Fruit fly (Drosophila melanogaster) whole organism, wandering third instar larva: Measurements from ENCODE around the gene PNUTS.

Experiments
- Abd-B ChIP-seq: fragments of >200 bp; optimal IDR thresholded peaks from 2 replicates; lab custom pipeline; 2017; ENCODE audit warnings: missing biosample characterization, missing genetic modification characterization
- CG32264 ChIP-seq: fragments of 200-800 bp; sonication (Bioruptor generic); optimal IDR thresholded peaks from 2 replicates; lab custom pipeline; 2016; ENCODE audit warnings: missing biosample characterization, missing genetic modification characterization
- CG9705 ChIP-seq: fragments of 200-800 bp; sonication (Bioruptor generic); optimal IDR thresholded peaks from 2 replicates; lab custom pipeline; 2018; ENCODE audit warnings: missing biosample characterization, mild to moderate bottlenecking, missing genetic modification characterization
- CrebA ChIP-seq: fragments of 200-800 bp; sonication (Bioruptor generic); optimal IDR thresholded peaks from 2 replicates; lab custom pipeline; 2016; ENCODE audit warnings: missing biosample characterization, mild to moderate bottlenecking, missing genetic modification characterization, borderline replicate concordance
- Dfd ChIP-seq: fragments of >200 bp; optimal IDR thresholded peaks from 2 replicates; lab custom pipeline; 2017; ENCODE audit warnings: missing biosample characterization, missing genetic modification characterization
- Dif ChIP-seq: fragments of 200-275, 200-300 bp; sonication (Bioruptor generic); optimal IDR thresholded peaks from 2 replicates; lab custom pipeline; 2018; ENCODE audit warnings: missing biosample characterization, missing genetic modification characterization; ENCODE audit not compliant: partially characterized antibody
- HLH106 ChIP-seq: fragments of 200-800 bp; optimal IDR thresholded peaks from 3 replicates; lab custom pipeline; 2019; ENCODE audit warnings: missing biosample characterization, mild to moderate bottlenecking, missing genetic modification characterization, moderate library complexity
- Hnf4 ChIP-seq: fragments of 200-800 bp; sonication (Bioruptor generic); optimal IDR thresholded peaks from 2 replicates; lab custom pipeline; 2016; ENCODE audit warnings: missing biosample characterization, mild to moderate bottlenecking, missing genetic modification characterization
- Hr78 ChIP-seq: fragments of >200 bp; optimal IDR thresholded peaks from 2 replicates; lab custom pipeline; 2017; ENCODE audit warnings: missing biosample characterization, missing genetic modification characterization
- Hr83 ChIP-seq: fragments of 200-300 bp; sonication (Bioruptor generic); optimal IDR thresholded peaks from 2 replicates; lab custom pipeline; 2016; ENCODE audit warnings: missing biosample characterization, mild to moderate bottlenecking, missing genetic modification characterization, moderate library complexity; ENCODE audit not compliant: poor library complexity, severe bottlenecking
- Jra ChIP-seq: sonication (Bioruptor generic); optimal IDR thresholded peaks from 2 replicates; lab custom pipeline; 2016; ENCODE audit warnings: missing biosample characterization, missing genetic modification characterization
- Myc ChIP-seq: fragments of >200 bp; optimal IDR thresholded peaks from 2 replicates; lab custom pipeline; 2017
- OdsH ChIP-seq: fragments of 200-800 bp; sonication (Bioruptor generic); optimal IDR thresholded peaks from 2 replicates; lab custom pipeline; 2016; ENCODE audit warnings: missing biosample characterization, mild to moderate bottlenecking, missing genetic modification characterization
- Rel ChIP-seq, 2 experiments: fragments of 200-800 bp; sonication (Bioruptor generic) in 1 of 2; optimal IDR thresholded peaks; 2 replicates in 1 of 2; 3 replicates in 1 of 2; lab custom pipeline; 2016 to 2019; ENCODE audit warnings: mild to moderate bottlenecking in 2 of 2, missing biosample characterization in 2 of 2, missing genetic modification characterization in 2 of 2, moderate library complexity in 1 of 2
- Sp1 ChIP-seq: fragments of 200-800 bp; sonication (Bioruptor generic); optimal IDR thresholded peaks from 3 replicates; lab custom pipeline; 2019; ENCODE audit warnings: missing biosample characterization, mild to moderate bottlenecking, missing genetic modification characterization, moderate library complexity
- Vsx2 ChIP-seq: fragments of 200-300, 225-300 bp; sonication (Bioruptor generic); optimal IDR thresholded peaks from 2 replicates; lab custom pipeline; 2018; ENCODE audit warnings: missing biosample characterization, missing genetic modification characterization; ENCODE audit not compliant: partially characterized antibody
- br ChIP-seq: fragments of 200-800 bp; sonication (Bioruptor generic); optimal IDR thresholded peaks from 2 replicates; lab custom pipeline; 2016; ENCODE audit warnings: missing biosample characterization, missing genetic modification characterization
- brk ChIP-seq: fragments of 200-800 bp; sonication (Bioruptor generic); optimal IDR thresholded peaks from 2 replicates; lab custom pipeline; 2016; ENCODE audit warnings: missing biosample characterization, mild to moderate bottlenecking, missing genetic modification characterization
- dl ChIP-seq, 2 experiments: fragments of 175-275, 200-275 bp in 1 of 2; fragments of 200-275 bp in 1 of 2; sonication (Bioruptor generic); optimal IDR thresholded peaks; lab custom pipeline; 2018; ENCODE audit warnings: mild to moderate bottlenecking in 2 of 2, missing biosample characterization in 2 of 2, missing genetic modification characterization in 2 of 2, moderate library complexity in 2 of 2; ENCODE audit not compliant: partially characterized antibody in 2 of 2, insufficient read depth in 1 of 2
- dmrt93B ChIP-seq: fragments of 200-800 bp; sonication (Bioruptor generic); optimal IDR thresholded peaks from 2 replicates; lab custom pipeline; 2018; ENCODE audit warnings: missing biosample characterization, mild to moderate bottlenecking, missing genetic modification characterization
- dsf ChIP-seq: sonication (Bioruptor generic); optimal IDR thresholded peaks from 2 replicates; lab custom pipeline; 2016; ENCODE audit warnings: missing biosample characterization, missing genetic modification characterization, borderline replicate concordance
- ey ChIP-seq: fragments of 200-800 bp; sonication (Bioruptor generic); optimal IDR thresholded peaks from 2 replicates; lab custom pipeline; 2016; ENCODE audit warnings: missing biosample characterization, missing genetic modification characterization
- foxo ChIP-seq, 2 experiments: fragments of 200-800 bp; sonication (Bioruptor generic); optimal IDR thresholded peaks; 2 replicates in 1 of 2; 3 replicates in 1 of 2; lab custom pipeline; 2016 to 2017; ENCODE audit warnings: missing biosample characterization in 2 of 2, missing genetic modification characterization in 2 of 2
- fru ChIP-seq: fragments of 200-800 bp; sonication (Bioruptor generic); optimal IDR thresholded peaks from 3 replicates; lab custom pipeline; 2016; ENCODE audit warnings: missing biosample characterization, mild to moderate bottlenecking, missing genetic modification characterization
- h ChIP-seq: fragments of 200-800 bp; sonication (Bioruptor generic); optimal IDR thresholded peaks from 3 replicates; lab custom pipeline; 2016; ENCODE audit warnings: missing biosample characterization, mild to moderate bottlenecking, missing genetic modification characterization
- jim ChIP-seq: fragments of 175-275, 200-325 bp; sonication (Bioruptor generic); optimal IDR thresholded peaks from 2 replicates; lab custom pipeline; 2016; ENCODE audit warnings: missing biosample characterization, mild to moderate bottlenecking, missing genetic modification characterization
- lola ChIP-seq: fragments of >200 bp; optimal IDR thresholded peaks from 2 replicates; lab custom pipeline; 2017; ENCODE audit warnings: missing biosample characterization, missing genetic modification characterization
- pan ChIP-seq: fragments of >200 bp; optimal IDR thresholded peaks from 2 replicates; lab custom pipeline; 2017
- psq ChIP-seq: fragments of 200-800 bp; sonication (Bioruptor generic); optimal IDR thresholded peaks from 3 replicates; lab custom pipeline; 2017; ENCODE audit warnings: missing biosample characterization, mild to moderate bottlenecking, missing genetic modification characterization, moderate library complexity
- rgr ChIP-seq: fragments of 200-800 bp; sonication (Bioruptor generic); optimal IDR thresholded peaks from 3 replicates; lab custom pipeline; 2016; ENCODE audit warnings: missing biosample characterization, mild to moderate bottlenecking, missing genetic modification characterization
- sage ChIP-seq: fragments of 200-800 bp; sonication (Bioruptor generic); optimal IDR thresholded peaks from 2 replicates; lab custom pipeline; 2016; ENCODE audit warnings: missing biosample characterization, mild to moderate bottlenecking, missing genetic modification characterization
- sv ChIP-seq: fragments of 200-800 bp; sonication (Bioruptor generic); optimal IDR thresholded peaks from 3 replicates; lab custom pipeline; 2016; ENCODE audit warnings: missing biosample characterization, missing genetic modification characterization
- woc ChIP-seq: sonication (Bioruptor generic); optimal IDR thresholded peaks from 2 replicates; lab custom pipeline; 2016; ENCODE audit warnings: missing biosample characterization, mild to moderate bottlenecking, missing genetic modification characterization

The PNUTS gene

DNA sequence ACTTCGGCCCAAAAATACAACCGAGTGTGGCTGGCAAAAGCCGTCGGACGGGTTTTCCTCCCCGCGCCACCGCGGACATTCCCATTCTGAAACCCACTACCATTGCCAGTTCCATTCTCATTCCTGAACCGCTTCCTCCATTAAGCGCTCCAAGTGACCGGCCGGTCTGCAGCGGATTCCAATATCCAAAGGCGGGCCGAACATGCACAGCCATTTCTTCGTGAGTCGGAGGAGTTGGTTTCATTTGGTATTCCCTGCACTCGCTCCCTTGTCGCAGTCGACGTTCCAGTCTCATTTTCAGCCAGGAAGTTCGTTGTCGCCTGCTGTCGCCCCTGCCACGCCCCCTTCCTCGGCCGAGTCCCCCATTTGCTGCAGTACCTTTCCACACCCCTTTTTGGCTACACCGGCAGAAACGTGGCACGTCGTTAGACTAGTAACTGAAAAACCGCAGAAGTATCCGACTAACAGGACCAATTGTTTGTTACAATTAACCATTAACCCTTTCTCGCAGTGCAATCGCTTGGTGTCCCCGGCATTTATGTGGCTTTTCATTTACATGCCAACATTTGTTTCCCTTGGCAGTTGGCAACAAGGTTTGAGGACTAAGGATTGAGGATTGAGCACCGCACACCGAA, 22.2 kb upstream of the PNUTS start (continued):
- TF ChIP-seq pan (lab: Kevin White, UChicago) (no peak), h (peak; percentile 86), Dfd (no peak), Hr78 (GFP tag; lab: Kevin White, UChicago) (no peak), ey (GFP tag; lab: Kevin White, UChicago) (peak; percentile 85), brk (GFP tag; lab: Kevin White, UChicago) (no peak), lola (no peak), sage (GFP tag; lab: Kevin White, UChicago) (peak; percentile 32), OdsH (GFP tag; lab: Kevin White, UChicago) (peak; percentile 83), Dif (GFP tag; lab: Kevin White, UChicago) (peak; percentile 21)

- TF ChIP-seq Rel (GFP tag; optimal IDR thresholded peaks at IDR 0.05; lab: Kevin White, UChicago): no peak
- TF ChIP-seq Rel (tag; optimal IDR thresholded peaks at IDR 0.05; lab: Kevin White, UChicago): peak; percentile 53
- no peak for TF ChIP-seq Hr83
These were observed 21.0 kb upstream of the PNUTS start for dm6 chr2L:849138-849744.

- peak; percentile 96 for TF ChIP-seq Dfd
- no peak for TF ChIP-seq Abd-B (GFP tag; lab: Kevin White, UChicago)
- TF ChIP-seq, all 38 proteins: peak for 1
These were observed 20.3 kb upstream of the PNUTS start for dm6 chr2L:849787-850512.

- peak; percentile 55 for TF ChIP-seq br (GFP tag; lab: Kevin White, UChicago)
- TF ChIP-seq h: peak; percentile 46
- TF ChIP-seq sv (GFP tag; lab: Kevin White, UChicago): no peak
- peak; percentile 68 for TF ChIP-seq Sp1 (GFP tag; lab: Kevin White, UChicago)
- TF ChIP-seq Jra (GFP tag; lab: Kevin White, UChicago): peak; percentile 36
- TF ChIP-seq pan (lab: Kevin White, UChicago): no peak
- TF ChIP-seq jim (GFP tag; lab: Kevin White, UChicago): peak; percentile 61
- peak; percentile 41 for TF ChIP-seq Hnf4 (GFP tag; lab: Kevin White, UChicago)
- TF ChIP-seq Hr83: peak; percentile 55
- peak; percentile 20 for TF ChIP-seq rgr (GFP tag; lab: Kevin White, UChicago)
- TF ChIP-seq Abd-B (GFP tag; lab: Kevin White, UChicago): no peak
- TF ChIP-seq Myc (lab: Kevin White, UChicago): peak; percentile 5
- TF ChIP-seq dsf (GFP tag; lab: Kevin White, UChicago): peak; percentile 1
- peak; percentile 17 for TF ChIP-seq Dif (GFP tag; lab: Kevin White, UChicago)
- TF ChIP-seq fru (GFP tag; lab: Kevin White, UChicago): peak; percentile 8
- peak; percentile 75 for TF ChIP-seq psq (GFP tag; lab: Kevin White, UChicago)
- TF ChIP-seq dl (GFP tag; optimal IDR thresholded peaks at IDR 0.05; lab: Kevin White, UChicago; ENCODE audit: insufficient read depth in 1 of 2, partially characterized antibody in 2 of 2): no peak
- peak in 1 of 2 experiments; percentile 14 for TF ChIP-seq foxo (GFP tag; optimal IDR thresholded peaks at IDR 0.05; lab: Kevin White, UChicago)
- no peak for TF ChIP-seq Rel (GFP tag; optimal IDR thresholded peaks at IDR 0.05; lab: Kevin White, UChicago)
- peak; percentile 26 for TF ChIP-seq Rel (tag; optimal IDR thresholded peaks at IDR 0.05; lab: Kevin White, UChicago)
These were observed 19.5 kb upstream of the PNUTS start, which contains the start of gene drongo for dm6 chr2L:850727-851257. Gene drongo, minus strand, starts transcription at chr2L:851071.

- TF ChIP-seq Hnf4 (GFP tag; lab: Kevin White, UChicago) (peak; percentile 70), rgr (GFP tag; lab: Kevin White, UChicago) (peak; percentile 66), Rel (GFP tag; optimal IDR thresholded peaks at IDR 0.05; lab: Kevin White, UChicago) (no peak), Rel (tag; optimal IDR thresholded peaks at IDR 0.05; lab: Kevin White, UChicago) (peak; percentile 43), fru (GFP tag; lab: Kevin White, UChicago) (peak; percentile 15), Hr83 (peak; percentile 60), sage (GFP tag; lab: Kevin White, UChicago) (no peak), sv (GFP tag; lab: Kevin White, UChicago) (peak; percentile 59), CG9705 (GFP tag; lab: Kevin White, UChicago) (peak; percentile 45), br (GFP tag; lab: Kevin White, UChicago) (peak; percentile 43), brk (GFP tag; lab: Kevin White, UChicago) (no peak), CG32264 (GFP tag; lab: Kevin White, UChicago) (no peak), woc (GFP tag; lab: Kevin White, UChicago) (peak; percentile 26), Hr78 (GFP tag; lab: Kevin White, UChicago) (no peak), OdsH (GFP tag; lab: Kevin White, UChicago) (peak; percentile 23), foxo (GFP tag; optimal IDR thresholded peaks at IDR 0.05; lab: Kevin White, UChicago) (peak in 1 of 2 experiments; percentile 61), Sp1 (GFP tag; lab: Kevin White, UChicago) (peak; percentile 49), CrebA (no peak), Jra (GFP tag; lab: Kevin White, UChicago) (no peak), Vsx2 (no peak), pan (lab: Kevin White, UChicago) (no peak), dmrt93B (GFP tag; lab: Kevin White, UChicago) (no peak), psq (GFP tag; lab: Kevin White, UChicago) (peak; percentile 35), HLH106 (tag; lab: Kevin White, UChicago) (peak; percentile 51), Dif (GFP tag; lab: Kevin White, UChicago) (no peak)
These were observed 17.6 kb upstream of the PNUTS start, which contains the start of the genes CG4291 and kraken for dm6 chr2L:852647-853111. Gene CG4291, minus strand, starts transcription at chr2L:852730. Gene kraken, plus strand, starts transcription at chr2L:852768.
